Worm (Caenorhabditis elegans) whole organism, L4/young adult: ENCODE results near the gene T22D1.3.

Experiments used
- W03F9.2 ChIP-seq: fragments of 150-350 bp; optimal IDR thresholded peaks from 2 replicates; lab custom pipeline; 2014; ENCODE audit warnings: missing biosample characterization, missing genetic modification characterization
- dao-5 ChIP-seq: sonication (generic microtip); optimal IDR thresholded peaks from 2 replicates; lab custom pipeline; 2016; ENCODE audit warnings: missing genotype, missing genetic modification characterization, moderate library complexity, missing compliant biosample characterization
- him-1 ChIP-seq: sonication (generic microtip); optimal IDR thresholded peaks from 2 replicates; lab custom pipeline; 2016; ENCODE audit warnings: missing genotype, missing genetic modification reagents, missing genetic modification characterization, missing compliant biosample characterization

Gene T22D1.3

ce11 chrIV:6912851-6913588, at the start of gene T22D1.3:
Gene T22D1.3 (plus strand): TSS chrIV:6913538.
- TF ChIP-seq dao-5 (no peak), him-1 (no peak), W03F9.2 (tag; lab: Kevin White, UChicago) (no peak)

DNA sequence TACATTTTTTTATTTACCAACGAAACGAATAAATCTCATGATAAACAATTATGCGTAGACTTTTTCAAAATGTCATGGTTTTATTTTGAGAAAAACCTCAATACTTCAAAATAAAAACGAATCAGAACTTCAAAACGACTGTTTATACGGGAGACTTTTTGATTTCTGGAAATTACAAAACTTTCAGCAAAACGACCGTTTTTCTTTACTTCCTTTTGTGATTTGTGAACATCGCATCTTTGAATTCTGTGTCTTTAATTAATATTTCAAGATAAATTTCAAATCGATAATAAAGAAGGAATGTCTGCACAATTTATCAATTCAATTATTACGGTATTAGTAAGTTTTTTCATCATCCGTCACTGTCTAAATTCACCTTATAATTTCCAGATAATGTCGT, 45.5 kb upstream of the T22D1.3 start, which contains the start of gene srx-20:
Gene srx-20, plus strand, starts transcription at position 301 of the 400 bp plus-strand sequence.
- TF ChIP-seq dao-5 (no peak), W03F9.2 (tag; lab: Kevin White, UChicago) (no peak), him-1 (no peak)

DNA sequence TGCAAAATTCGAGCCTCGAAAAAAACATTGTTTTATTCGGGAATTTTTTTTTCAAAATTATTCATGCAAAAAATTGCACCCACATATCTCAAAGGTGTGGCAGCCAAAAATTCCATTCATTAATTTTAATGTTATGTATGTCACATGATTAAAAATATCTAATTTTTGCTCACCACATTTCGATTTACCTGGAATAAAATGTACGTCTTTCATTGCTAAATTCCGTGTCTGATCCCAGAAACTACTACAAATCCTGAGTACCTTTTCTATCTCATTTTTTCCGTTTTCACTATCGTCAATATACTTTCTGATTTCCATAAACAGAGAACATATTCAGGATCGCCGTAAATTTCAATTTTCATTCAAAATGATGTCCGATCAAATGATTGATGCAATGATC, 40.4 kb upstream of the T22D1.3 start, which contains the start of gene srx-19:
Gene srx-19, plus strand, starts transcription at position 301 of the 400 bp plus-strand sequence.
- TF ChIP-seq him-1 (no peak), dao-5 (no peak), W03F9.2 (tag; lab: Kevin White, UChicago) (no peak)

ce11 chrIV:6878912-6879554, 34.3 kb upstream of the T22D1.3 start:
- TF ChIP-seq him-1 (peak; percentile 70), dao-5 (no peak), W03F9.2 (tag; lab: Kevin White, UChicago) (no peak)

DNA sequence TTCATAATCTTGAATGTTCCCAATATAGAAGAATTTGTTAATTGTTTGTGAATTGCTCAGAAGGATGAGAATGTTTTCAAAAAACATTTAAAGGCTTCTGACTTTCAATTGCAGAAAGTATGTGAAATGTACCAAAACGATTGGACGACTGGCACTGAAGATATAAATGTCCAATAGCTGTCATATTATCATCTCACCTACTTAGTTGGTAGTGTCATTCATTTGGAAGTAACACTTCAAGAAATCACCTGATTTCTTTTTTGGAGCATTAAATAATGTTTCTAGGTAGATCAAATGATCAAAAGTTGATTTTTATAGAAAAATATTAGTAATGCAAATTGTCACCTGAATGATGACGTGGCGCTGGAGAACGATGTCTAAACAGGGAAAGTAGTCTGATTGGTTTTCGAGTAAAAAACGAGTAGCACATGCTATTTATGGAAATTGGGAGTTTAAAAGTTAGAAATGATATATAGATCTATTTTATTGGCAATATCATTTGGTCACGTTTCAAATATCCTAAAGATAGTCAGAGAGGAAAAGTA, 33.6 kb upstream of the T22D1.3 start:
- no peak for TF ChIP-seq him-1

DNA sequence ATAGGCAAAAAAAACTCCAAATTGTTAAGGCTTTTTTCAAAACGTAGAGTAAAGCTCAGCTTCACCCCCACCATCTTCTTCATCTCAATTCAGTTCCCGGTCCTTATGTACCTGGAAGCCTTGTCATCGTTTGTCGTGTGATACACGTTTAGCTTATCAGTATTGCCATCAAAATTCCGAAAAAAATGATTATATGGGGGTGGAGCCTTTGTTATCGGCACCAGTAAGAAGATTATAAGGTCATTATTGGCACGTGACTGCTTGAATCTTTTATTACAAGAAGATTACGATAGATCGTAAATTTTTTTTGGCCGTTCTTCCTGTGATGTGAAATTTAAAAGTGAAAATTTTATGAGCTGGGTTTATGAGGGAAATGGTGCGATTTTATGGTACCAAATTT, 32.9 kb upstream of the T22D1.3 start:
- no peak for TF ChIP-seq dao-5
- no peak for TF ChIP-seq him-1
- peak; percentile 23 for TF ChIP-seq W03F9.2 (tag; lab: Kevin White, UChicago)

DNA sequence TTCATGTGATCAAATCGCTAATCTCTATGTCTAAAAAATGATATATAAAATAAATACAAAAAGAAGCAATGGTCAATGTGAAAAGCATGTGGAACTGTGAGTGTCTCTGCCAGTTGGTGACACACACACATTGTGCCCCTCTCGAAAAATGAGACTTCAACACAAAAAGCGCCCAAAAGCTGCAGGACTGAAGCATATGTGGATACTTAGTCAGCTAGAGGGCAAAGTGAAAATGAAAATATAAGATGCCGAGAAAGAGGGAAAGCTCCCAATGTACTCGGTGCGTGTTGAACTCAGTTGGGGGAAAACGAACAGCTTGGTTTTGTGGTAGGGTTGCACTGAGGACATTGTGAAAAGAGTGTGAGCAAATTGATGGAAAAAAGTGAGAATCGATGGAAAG, 32.2 kb upstream of the T22D1.3 start:
- TF ChIP-seq him-1 (peak; percentile 13), dao-5 (no peak)

DNA sequence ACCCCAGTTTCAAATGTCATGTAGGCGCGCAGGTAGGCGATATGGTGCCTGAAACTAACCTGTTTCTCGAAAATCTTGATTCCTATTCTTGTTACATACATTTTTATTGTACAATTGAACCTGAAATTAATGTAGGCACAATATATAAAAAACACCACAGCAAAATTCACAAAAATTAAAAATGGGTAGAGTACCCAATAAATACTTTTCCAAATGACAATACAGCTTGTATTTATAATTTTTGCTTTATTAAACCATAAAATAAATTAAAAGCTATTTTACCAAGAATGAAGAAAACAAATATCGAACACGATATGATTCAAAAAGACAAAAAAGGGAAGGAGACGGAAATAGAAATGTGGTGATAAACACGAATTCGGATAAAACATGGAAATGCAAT, 30.0 kb upstream of the T22D1.3 start, which contains the start of gene tre-2:
Gene tre-2, minus strand, starts transcription at position 101 of the 400 bp plus-strand sequence.
- TF ChIP-seq W03F9.2 (tag; lab: Kevin White, UChicago), result no peak
- TF ChIP-seq him-1, result no peak
- TF ChIP-seq dao-5, result no peak

DNA sequence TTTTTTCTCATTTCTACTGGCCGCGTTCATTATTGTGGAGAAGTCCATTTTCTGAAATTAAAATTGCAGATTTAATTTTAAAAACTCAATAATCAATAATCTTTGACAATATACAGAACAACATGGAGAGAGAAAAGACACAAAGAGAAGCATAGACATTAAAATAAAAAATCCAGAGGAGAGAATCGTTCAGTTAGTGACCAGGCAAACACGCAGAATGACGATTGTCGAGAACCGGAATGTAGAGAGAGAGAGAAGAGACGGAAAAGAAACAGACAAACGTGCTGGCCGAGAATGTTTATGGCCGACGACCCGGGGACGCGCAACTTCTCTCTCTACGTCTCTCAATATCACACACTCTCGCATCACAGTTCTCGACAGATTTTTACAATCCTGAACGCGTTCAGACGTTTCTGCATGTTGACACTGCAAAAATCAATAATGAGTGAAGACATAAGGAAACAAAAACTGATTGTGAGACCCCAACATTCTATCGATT, 25.7 kb upstream of the T22D1.3 start, which contains the start of the genes T05A12.3 and T05A12.4:
Gene T05A12.3, minus strand, starts transcription at position 51 of the 499 bp plus-strand sequence.
Gene T05A12.4, plus strand, starts transcription at position 348 of the 499 bp plus-strand sequence.
- TF ChIP-seq dao-5 (no peak), W03F9.2 (tag; lab: Kevin White, UChicago) (no peak)

DNA sequence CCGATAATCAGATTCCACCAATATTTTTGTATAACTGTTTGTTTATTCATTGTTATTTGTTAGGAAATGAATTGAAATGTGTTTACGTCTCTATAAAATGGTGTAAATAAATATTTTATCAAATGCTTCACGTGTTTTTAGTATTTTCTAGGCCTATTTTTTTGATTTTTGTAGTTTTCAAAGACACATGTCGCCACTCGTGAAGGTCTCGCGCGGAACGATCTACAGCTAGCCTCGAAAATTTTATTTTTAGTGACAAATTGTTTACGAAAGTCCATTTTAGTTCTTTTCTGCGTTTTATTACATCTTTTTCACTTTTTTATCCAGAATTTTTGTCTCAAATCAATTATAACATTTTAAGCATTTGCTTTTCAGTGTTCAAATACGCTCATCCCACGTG, 9.8 kb upstream of the T22D1.3 start, which contains the start of gene T22D1.5:
Gene T22D1.5, plus strand, starts transcription at position 376 of the 400 bp plus-strand sequence.
- no peak for TF ChIP-seq dao-5
- TF ChIP-seq him-1, result no peak
- no peak for TF ChIP-seq W03F9.2 (tag; lab: Kevin White, UChicago)

ce11 chrIV:6904606-6905005, 8.7 kb upstream of the T22D1.3 start:
- TF ChIP-seq him-1 (no peak), W03F9.2 (tag; lab: Kevin White, UChicago) (no peak), dao-5 (no peak)

ce11 chrIV:6905428-6905827, 7.9 kb upstream of the T22D1.3 start:
- TF ChIP-seq W03F9.2 (tag; lab: Kevin White, UChicago), result no peak
- no peak for TF ChIP-seq him-1
- no peak for TF ChIP-seq dao-5

ce11 chrIV:6905947-6906489, 7.3 kb upstream of the T22D1.3 start, which contains the start of the genes T22D1.17 and T22D1.8:
Gene T22D1.17 (plus strand): TSS chrIV:6905997.
Gene T22D1.8 (minus strand): TSS chrIV:6906348.
- TF ChIP-seq W03F9.2 (tag; lab: Kevin White, UChicago) (no peak), him-1 (no peak), dao-5 (no peak)

ce11 chrIV:6907487-6907886, 5.9 kb upstream of the T22D1.3 start:
- TF ChIP-seq W03F9.2 (tag; lab: Kevin White, UChicago), result no peak
- TF ChIP-seq dao-5, result no peak
- no peak for TF ChIP-seq him-1
